Fruit fly (Drosophila melanogaster): ENCODE results near the gene mRpS6.

DNA sequence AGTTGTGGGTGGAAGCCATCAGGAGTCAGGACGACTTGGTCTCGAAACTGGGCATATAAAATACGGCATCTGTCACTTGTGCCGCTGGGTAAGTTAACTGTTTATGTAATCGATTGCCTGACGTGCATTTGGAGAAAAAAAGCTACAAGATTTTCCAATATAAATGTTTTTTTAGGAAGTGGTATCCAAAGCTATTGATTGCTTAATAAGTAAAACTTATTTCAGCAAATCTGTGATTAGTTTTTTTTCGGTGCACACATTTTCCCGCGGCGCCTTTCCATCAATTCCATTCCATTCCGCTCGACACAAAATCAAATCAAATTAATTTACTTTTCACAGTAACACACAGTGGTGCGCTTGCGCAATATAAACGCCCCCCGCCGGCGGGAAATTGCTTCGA, 24.8 kb upstream of the mRpS6 start:
- TF ChIP-seq kay (GFP tag; ENCODE audit: borderline replicate concordance) (no peak), CG7045 (GFP tag; optimal IDR thresholded peaks at IDR 0.05) (no peak), tj (GFP tag; optimal IDR thresholded peaks at IDR 0.05) (no peak), CG7101 (tag; optimal IDR thresholded peaks at IDR 0.05) (no peak), Clk (GFP tag; optimal IDR thresholded peaks at IDR 0.05) (no peak), Hr96 (GFP tag; optimal IDR thresholded peaks at IDR 0.05) (no peak), Mnt (GFP tag; optimal IDR thresholded peaks at IDR 0.05) (no peak), CG33017 (tag; optimal IDR thresholded peaks at IDR 0.05) (no peak), toe (GFP tag; optimal IDR thresholded peaks at IDR 0.05) (no peak), ovo (GFP tag; optimal IDR thresholded peaks at IDR 0.05) (no peak), CG5204 (GFP tag; optimal IDR thresholded peaks at IDR 0.05) (no peak), CG1620 (GFP tag; optimal IDR thresholded peaks at IDR 0.05) (no peak), pad (GFP tag; optimal IDR thresholded peaks at IDR 0.05) (no peak)
